Fruit fly (Drosophila melanogaster) whole organism, embryonic: ENCODE results near the gene asl.

Source experiments
- Antp ChIP-seq: fragments of 200-800 bp; sonication (Bioruptor generic); optimal IDR thresholded peaks from 3 replicates; lab custom pipeline; 2016; ENCODE audit warnings: missing biosample characterization, missing genetic modification characterization
- CG10654 ChIP-seq: fragments of 200-800 bp; sonication (Bioruptor generic); optimal IDR thresholded peaks from 2 replicates; lab custom pipeline; 2016; ENCODE audit warnings: missing biosample characterization, missing genetic modification characterization
- CG11504 ChIP-seq: fragments of 200-800 bp; sonication (Bioruptor generic); optimal IDR thresholded peaks from 3 replicates; lab custom pipeline; 2019; ENCODE audit warnings: missing biosample characterization, mild to moderate bottlenecking, missing genetic modification characterization, moderate library complexity
- CG1233 ChIP-seq: fragments of 200-800 bp; sonication (Bioruptor generic); optimal IDR thresholded peaks from 4 replicates; lab custom pipeline; 2018; ENCODE audit warnings: missing biosample characterization, mild to moderate bottlenecking, missing genetic modification characterization
- CG17186 ChIP-seq: fragments of 200-800 bp; sonication (Bioruptor generic); optimal IDR thresholded peaks from 3 replicates; lab custom pipeline; 2017; ENCODE audit warnings: missing biosample characterization, missing genetic modification reagents, missing genetic modification characterization
- CG17912 ChIP-seq: fragments of 200-800 bp; sonication (Bioruptor generic); optimal IDR thresholded peaks from 2 replicates; lab custom pipeline; 2018; ENCODE audit warnings: missing biosample characterization, mild to moderate bottlenecking, missing genetic modification characterization
- CG3065 ChIP-seq: fragments of 200-800 bp; sonication (Bioruptor generic); optimal IDR thresholded peaks from 2 replicates; lab custom pipeline; 2016; ENCODE audit warnings: missing biosample characterization, missing genetic modification characterization
- CG4282 ChIP-seq: fragments of 200-800 bp; sonication (Bioruptor generic); optimal IDR thresholded peaks from 2 replicates; lab custom pipeline; 2016; ENCODE audit warnings: missing biosample characterization, missing genetic modification characterization
- CG5180 ChIP-seq: fragments of 200-800 bp; sonication (Bioruptor generic); optimal IDR thresholded peaks from 3 replicates; lab custom pipeline; 2017; ENCODE audit warnings: missing biosample characterization, missing genetic modification characterization, mild to moderate bottlenecking, moderate library complexity, missing genetic modification reagents
- CG9797 ChIP-seq: fragments of 200-800 bp; sonication (Bioruptor generic); optimal IDR thresholded peaks from 3 replicates; lab custom pipeline; 2018; ENCODE audit warnings: missing biosample characterization, mild to moderate bottlenecking, missing genetic modification characterization
- Hmr ChIP-seq: fragments of 200-800 bp; sonication (Bioruptor generic); optimal IDR thresholded peaks from 3 replicates; lab custom pipeline; 2017; ENCODE audit warnings: mild to moderate bottlenecking, missing biosample characterization, missing genetic modification reagents, missing genetic modification characterization
- Hr3 ChIP-seq: fragments of 200-800 bp; sonication (Bioruptor generic); optimal IDR thresholded peaks from 3 replicates; lab custom pipeline; 2016; ENCODE audit warnings: missing biosample characterization, missing genetic modification characterization
- Lim3 ChIP-seq: fragments of 200-800 bp; sonication (Bioruptor generic); IDR thresholded peaks from 2 replicates; pipeline ENCODE4 v1.3.6; 2022; ENCODE audit warnings: missing biosample characterization, missing genetic modification characterization
- Mrtf ChIP-seq: fragments of 200-800 bp; sonication (Bioruptor generic); IDR thresholded peaks from 3 replicates; pipeline ENCODE4 v1.3.6; 2022; ENCODE audit warnings: missing biosample characterization, missing genetic modification characterization
- Oli ChIP-seq: fragments of 200-800 bp; sonication (Bioruptor generic); optimal IDR thresholded peaks from 2 replicates; lab custom pipeline; 2018; ENCODE audit warnings: missing biosample characterization, mild to moderate bottlenecking, missing genetic modification characterization, moderate library complexity
- Rx ChIP-seq: fragments of 200-800 bp; sonication (Bioruptor generic); IDR thresholded peaks from 2 replicates; pipeline ENCODE4 v1.3.6; 2022; ENCODE audit warnings: missing biosample characterization, missing genetic modification characterization
- Sox102F ChIP-seq: fragments of 200-800 bp; sonication (Bioruptor generic); optimal IDR thresholded peaks from 2 replicates; lab custom pipeline; 2018; ENCODE audit warnings: missing biosample characterization, mild to moderate bottlenecking, missing genetic modification characterization, moderate library complexity
- Trl ChIP-seq, 3 experiments: fragments of >200 bp in 2 of 3; fragments of 200-800 bp in 1 of 3; sonication (Bioruptor generic) in 1 of 3; optimal IDR thresholded peaks; 2 replicates in 1 of 3; 3 replicates in 2 of 3; lab custom pipeline; 2016 to 2017; ENCODE audit warnings: missing biosample characterization in 1 of 3, missing genetic modification characterization in 1 of 3
- Usf ChIP-seq: fragments of 200-800 bp; sonication (Bioruptor generic); optimal IDR thresholded peaks from 2 replicates; lab custom pipeline; 2017; ENCODE audit warnings: missing genotype, missing biosample characterization, missing genetic modification characterization
- aop ChIP-seq: fragments of 200-800 bp; sonication (Bioruptor generic); IDR thresholded peaks from 2 replicates; pipeline ENCODE4 v1.3.6; 2022; ENCODE audit warnings: missing biosample characterization, missing genetic modification characterization
- ase ChIP-seq: fragments of 200-800 bp; sonication (Bioruptor generic); IDR thresholded peaks from 3 replicates; pipeline ENCODE4 v1.3.6; 2022; ENCODE audit warnings: missing biosample characterization, missing genetic modification characterization
- ci ChIP-seq: fragments of 200-800 bp; sonication (Bioruptor generic); IDR thresholded peaks from 3 replicates; pipeline ENCODE4 v1.3.6; 2022; ENCODE audit warnings: missing biosample characterization, missing genetic modification characterization
- crc ChIP-seq: fragments of 200-800 bp; sonication (Bioruptor generic); optimal IDR thresholded peaks from 2 replicates; lab custom pipeline; 2016; ENCODE audit warnings: missing biosample characterization, missing genetic modification characterization
- crol ChIP-seq: fragments of 200-800 bp; sonication (Bioruptor generic); IDR thresholded peaks from 2 replicates; pipeline ENCODE4 v1.3.6; 2022; ENCODE audit warnings: missing biosample characterization, missing genetic modification characterization
- dimm ChIP-seq: fragments of 200-800 bp; sonication (Bioruptor generic); IDR thresholded peaks from 2 replicates; pipeline ENCODE4 v1.3.6; 2022; ENCODE audit warnings: missing biosample characterization, missing genetic modification characterization
- esg ChIP-seq: fragments of 200-800 bp; sonication (Bioruptor generic); conservative IDR thresholded peaks from 2 replicates; pipeline ENCODE4 v1.3.6; 2022; ENCODE audit warnings: missing biosample characterization, missing genetic modification characterization
- fd3F ChIP-seq: fragments of 200-800 bp; sonication (Bioruptor generic); optimal IDR thresholded peaks from 2 replicates; lab custom pipeline; 2018; ENCODE audit warnings: missing biosample characterization, mild to moderate bottlenecking, missing genetic modification characterization, moderate library complexity
- her ChIP-seq: fragments of 200-800 bp; sonication (Bioruptor generic); optimal IDR thresholded peaks from 2 replicates; lab custom pipeline; 2016; ENCODE audit warnings: missing biosample characterization, missing genetic modification characterization
- ind ChIP-seq: fragments of 200-800 bp; sonication (Bioruptor generic); optimal IDR thresholded peaks from 3 replicates; lab custom pipeline; 2016; ENCODE audit warnings: missing biosample characterization, missing genetic modification characterization
- jigr1 ChIP-seq: fragments of 200-800 bp; sonication (Bioruptor generic); IDR thresholded peaks from 3 replicates; pipeline ENCODE4 v1.3.6; 2022; ENCODE audit warnings: missing biosample characterization, missing genetic modification characterization
- kni ChIP-seq: fragments of 200-800 bp; sonication (Bioruptor generic); optimal IDR thresholded peaks from 3 replicates; lab custom pipeline; 2017; ENCODE audit warnings: mild to moderate bottlenecking, missing biosample characterization, missing genetic modification reagents, missing genetic modification characterization
- mirr ChIP-seq: fragments of 200-800 bp; sonication (Bioruptor generic); optimal IDR thresholded peaks from 3 replicates; lab custom pipeline; 2018; ENCODE audit warnings: missing biosample characterization, mild to moderate bottlenecking, missing genetic modification characterization
- mld ChIP-seq: fragments of 200-800 bp; sonication (Bioruptor generic); IDR thresholded peaks from 3 replicates; pipeline ENCODE4 v1.3.6; 2022; ENCODE audit warnings: missing biosample characterization, missing genetic modification characterization; ENCODE audit not compliant: partially characterized antibody
- nerfin-1 ChIP-seq: fragments of 200-800 bp; sonication (Bioruptor generic); optimal IDR thresholded peaks from 3 replicates; lab custom pipeline; 2019; ENCODE audit warnings: missing biosample characterization, mild to moderate bottlenecking, missing genetic modification characterization, moderate library complexity
- phol ChIP-seq: fragments of 200-800 bp; sonication (Bioruptor generic); optimal IDR thresholded peaks from 3 replicates; lab custom pipeline; 2018; ENCODE audit warnings: missing biosample characterization, mild to moderate bottlenecking, missing genetic modification characterization, moderate library complexity
- schlank ChIP-seq: fragments of 200-800 bp; sonication (Bioruptor generic); optimal IDR thresholded peaks from 2 replicates; lab custom pipeline; 2018; ENCODE audit warnings: missing biosample characterization, mild to moderate bottlenecking, missing genetic modification characterization
- slou ChIP-seq: fragments of 200-800 bp; sonication (Bioruptor generic); optimal IDR thresholded peaks from 3 replicates; lab custom pipeline; 2016; ENCODE audit warnings: missing biosample characterization, missing genetic modification characterization
- so ChIP-seq: fragments of 200-800 bp; sonication (Bioruptor generic); IDR thresholded peaks from 3 replicates; pipeline ENCODE4 v1.3.6; 2022; ENCODE audit warnings: missing biosample characterization, missing genetic modification characterization
- tup ChIP-seq: fragments of 200-800 bp; sonication (Bioruptor generic); optimal IDR thresholded peaks from 2 replicates; lab custom pipeline; 2016; ENCODE audit warnings: missing biosample characterization, mild to moderate bottlenecking, missing genetic modification characterization, moderate library complexity
- wdn ChIP-seq: fragments of 200-800 bp; sonication (Bioruptor generic); IDR thresholded peaks from 2 replicates; pipeline ENCODE4 v1.3.6; 2022; ENCODE audit warnings: missing biosample characterization, missing genetic modification characterization
- zf30C ChIP-seq: fragments of 200-800 bp; sonication (Bioruptor generic); optimal IDR thresholded peaks from 3 replicates; lab custom pipeline; 2018; ENCODE audit warnings: missing biosample characterization, mild to moderate bottlenecking, missing genetic modification characterization

The asl gene

dm6 chr3R:5600361-5601043, 5.8 kb downstream of the asl start (continued):
- TF ChIP-seq Hr3: no peak
- TF ChIP-seq CG1233: no peak
- no peak for TF ChIP-seq CG5180 (GFP tag; lab: Kevin White, UChicago)
- TF ChIP-seq schlank (tag; lab: Kevin White, UChicago): no peak
- peak in 1 of 2 experiments; percentile 85 for TF ChIP-seq Trl (optimal IDR thresholded peaks at IDR 0.05; lab: Kevin White, UChicago)
- TF ChIP-seq Trl (GFP tag; optimal IDR thresholded peaks at IDR 0.05; lab: Kevin White, UChicago): peak; percentile 6
- no peak for TF ChIP-seq Usf (GFP tag; lab: Kevin White, UChicago)
- TF ChIP-seq CG9797 (GFP tag; lab: Kevin White, UChicago): no peak
- no peak for TF ChIP-seq slou (GFP tag; lab: Kevin White, UChicago)
- peak; percentile 78 for TF ChIP-seq nerfin-1 (tag; lab: Kevin White, UChicago)
- TF ChIP-seq mirr (GFP tag; lab: Kevin White, UChicago): peak; percentile 75
- TF ChIP-seq CG17912 (GFP tag; lab: Kevin White, UChicago): peak; percentile 85
- TF ChIP-seq so (GFP tag; lab: Robert Waterston, UW): no peak
- peak; percentile 9 for TF ChIP-seq Hmr (GFP tag; lab: Kevin White, UChicago)
- no peak for TF ChIP-seq aop (GFP tag; lab: Robert Waterston, UW)
- no peak for TF ChIP-seq Mrtf (GFP tag; lab: Robert Waterston, UW)
- no peak for TF ChIP-seq Oli
- no peak for TF ChIP-seq her (GFP tag; lab: Kevin White, UChicago)
- TF ChIP-seq esg: no peak
- TF ChIP-seq Antp (GFP tag; lab: Kevin White, UChicago): no peak
- TF ChIP-seq CG11504 (tag; lab: Kevin White, UChicago): no peak
- TF ChIP-seq Sox102F: no peak
- TF ChIP-seq CG4282 (GFP tag; lab: Kevin White, UChicago): no peak
- TF ChIP-seq Rx (GFP tag; lab: Robert Waterston, UW): no peak
- TF ChIP-seq kni (GFP tag; lab: Kevin White, UChicago): peak; percentile 76
- TF ChIP-seq wdn (GFP tag; lab: Robert Waterston, UW): no peak
- peak; percentile 99 for TF ChIP-seq phol (tag; lab: Kevin White, UChicago)
- TF ChIP-seq ase: no peak
- no peak for TF ChIP-seq zf30C (GFP tag; lab: Kevin White, UChicago)
- TF ChIP-seq CG10654 (GFP tag; lab: Kevin White, UChicago): no peak
- TF ChIP-seq jigr1 (GFP tag; lab: Robert Waterston, UW): no peak
- TF ChIP-seq CG17186: no peak
- TF ChIP-seq crc (GFP tag; lab: Kevin White, UChicago): no peak
- no peak for TF ChIP-seq ind (GFP tag; lab: Kevin White, UChicago)
- TF ChIP-seq tup (GFP tag; lab: Kevin White, UChicago): no peak
- no peak for TF ChIP-seq mld
- TF ChIP-seq CG3065: no peak
- TF ChIP-seq ci (GFP tag; lab: Robert Waterston, UW): no peak
- no peak for TF ChIP-seq Lim3 (GFP tag; lab: Robert Waterston, UW)
- no peak for TF ChIP-seq dimm (GFP tag; lab: Robert Waterston, UW)
- TF ChIP-seq fd3F (GFP tag; lab: Kevin White, UChicago): no peak
- no peak for TF ChIP-seq crol (GFP tag; lab: Robert Waterston, UW)
